Worm (Caenorhabditis elegans): ENCODE measurements around the gene C09E7.7.

DNA sequence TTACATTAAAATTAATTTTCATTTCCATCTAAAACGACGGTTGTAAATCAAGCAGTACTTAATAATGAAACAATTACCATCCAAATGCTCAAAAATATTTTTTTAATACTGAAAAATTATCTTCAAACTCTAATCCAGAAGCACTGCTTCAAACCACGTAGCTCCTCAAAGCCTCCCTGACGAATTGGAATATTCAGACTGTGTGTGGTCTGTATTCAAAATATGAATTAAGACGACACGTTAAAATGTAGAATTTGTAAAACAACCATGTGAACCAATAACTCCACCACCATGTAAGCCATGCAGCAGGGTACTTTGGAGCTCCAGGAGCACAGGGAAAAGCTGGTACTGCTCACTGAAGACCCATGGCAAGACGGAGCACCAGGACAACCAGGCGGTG lies 28.4 kb upstream of the C09E7.7 start, which contains the start of gene F27B3.8:
- no peak for TF ChIP-seq ceh-30 (tag; optimal IDR thresholded peaks at IDR 0.05)
- TF ChIP-seq pqm-1 (tag; optimal IDR thresholded peaks at IDR 0.05), result no peak
- TF ChIP-seq odd-2 (tag; optimal IDR thresholded peaks at IDR 0.05), result no peak
- TF ChIP-seq elt-2 (tag; optimal IDR thresholded peaks at IDR 0.05), result no peak
- no peak for TF ChIP-seq ama-1 (optimal IDR thresholded peaks at IDR 0.05)
- TF ChIP-seq sox-4 (tag; optimal IDR thresholded peaks at IDR 0.05), result no peak
- no peak for TF ChIP-seq C38D4.7 (GFP tag; optimal IDR thresholded peaks at IDR 0.05)
- TF ChIP-seq dve-1 (tag; optimal IDR thresholded peaks at IDR 0.05), result no peak
- no peak for TF ChIP-seq pha-4 (tag; optimal IDR thresholded peaks at IDR 0.05)
